Fruit fly (Drosophila melanogaster) whole organism, adult: Measurements from ENCODE around the gene CG3726.

Experiments used
- CG12768 ChIP-seq: fragments of 200-800 bp; sonication (Bioruptor generic); optimal IDR thresholded peaks from 2 replicates; lab custom pipeline; 2017; ENCODE audit warnings: missing biosample characterization, missing genetic modification characterization, mild to moderate bottlenecking, moderate library complexity, missing genetic modification reagents
- CG33017 ChIP-seq: fragments of 200-800 bp; sonication (Bioruptor generic); optimal IDR thresholded peaks from 2 replicates; lab custom pipeline; 2018; ENCODE audit warnings: missing biosample characterization, mild to moderate bottlenecking, missing genetic modification characterization, moderate library complexity
- CG5204 ChIP-seq: fragments of 200-800 bp; sonication (Bioruptor generic); optimal IDR thresholded peaks from 2 replicates; lab custom pipeline; 2016; ENCODE audit warnings: missing biosample characterization, missing genetic modification characterization
- CG7045 ChIP-seq: fragments of 200-800 bp; sonication (Bioruptor generic); optimal IDR thresholded peaks from 2 replicates; lab custom pipeline; 2017; ENCODE audit warnings: missing biosample characterization, mild to moderate bottlenecking, missing genetic modification characterization
- Clk ChIP-seq: fragments of 200-800 bp; sonication (Bioruptor generic); optimal IDR thresholded peaks from 2 replicates; lab custom pipeline; 2017; ENCODE audit warnings: missing biosample characterization, missing genetic modification characterization
- Hr96 ChIP-seq: fragments of 200-800 bp; sonication (Bioruptor generic); optimal IDR thresholded peaks from 2 replicates; lab custom pipeline; 2016; ENCODE audit warnings: missing biosample characterization, missing genetic modification characterization
- Mnt ChIP-seq: fragments of 200-800 bp; sonication (Bioruptor generic); optimal IDR thresholded peaks from 2 replicates; lab custom pipeline; 2016; ENCODE audit warnings: missing biosample characterization, mild to moderate bottlenecking, missing genetic modification characterization
- bab1 ChIP-seq: fragments of 200-800 bp; sonication (Bioruptor generic); optimal IDR thresholded peaks from 3 replicates; lab custom pipeline; 2019; ENCODE audit warnings: missing biosample characterization, mild to moderate bottlenecking, missing genetic modification characterization, moderate library complexity
- cic ChIP-seq: fragments of 200-800 bp; sonication (Bioruptor generic); optimal IDR thresholded peaks from 2 replicates; lab custom pipeline; 2017; ENCODE audit warnings: missing biosample characterization, mild to moderate bottlenecking, missing genetic modification characterization, moderate library complexity
- cnc ChIP-seq, 2 experiments: fragments of >200 bp; optimal IDR thresholded peaks; 2 replicates each; lab custom pipeline; 2017
- ovo ChIP-seq: fragments of 200-800 bp; sonication (Bioruptor generic); optimal IDR thresholded peaks from 2 replicates; lab custom pipeline; 2016; ENCODE audit warnings: missing biosample characterization, missing genetic modification characterization
- tj ChIP-seq: fragments of 200-800 bp; sonication (Bioruptor generic); optimal IDR thresholded peaks from 3 replicates; lab custom pipeline; 2017; ENCODE audit warnings: missing biosample characterization, mild to moderate bottlenecking, missing genetic modification characterization, moderate library complexity

dm6 chrX:5888933-5889332, 28.0 kb upstream of the CG3726 start:
- TF ChIP-seq cic (GFP tag; lab: Kevin White, UChicago): no peak
- no peak for TF ChIP-seq Mnt (GFP tag; lab: Kevin White, UChicago)
- no peak for TF ChIP-seq cnc (optimal IDR thresholded peaks at IDR 0.05; lab: Kevin White, UChicago)
- TF ChIP-seq CG5204 (GFP tag; lab: Kevin White, UChicago): no peak
- no peak for TF ChIP-seq bab1 (GFP tag; lab: Kevin White, UChicago)
- no peak for TF ChIP-seq CG33017 (tag; lab: Kevin White, UChicago)
- no peak for TF ChIP-seq Clk (GFP tag; lab: Kevin White, UChicago)
- no peak for TF ChIP-seq CG12768 (GFP tag; lab: Kevin White, UChicago)
- TF ChIP-seq ovo (GFP tag; lab: Kevin White, UChicago): no peak
- TF ChIP-seq CG7045: no peak
- TF ChIP-seq tj (GFP tag; lab: Kevin White, UChicago): no peak
- TF ChIP-seq Hr96 (GFP tag; lab: Kevin White, UChicago): no peak
